Worm (Caenorhabditis elegans) whole organism, L4 larva: ENCODE results near the gene gcy-1.

ENCODE experiments used
- F10B5.3 ChIP-seq: sonication (generic microtip); optimal IDR thresholded peaks from 2 replicates; lab custom pipeline; 2016; ENCODE audit warnings: mild to moderate bottlenecking, missing genetic modification characterization, missing compliant biosample characterization
- F37D6.2 ChIP-seq: sonication (generic microtip); optimal IDR thresholded peaks from 2 replicates; lab custom pipeline; 2016; ENCODE audit warnings: mild to moderate bottlenecking, missing genetic modification characterization, missing compliant biosample characterization
- Y105C5A.15 ChIP-seq: fragments of 200-800 bp; sonication (Bioruptor generic); IDR thresholded peaks from 2 replicates; pipeline ENCODE4 v1.3.6; 2022; ENCODE audit warnings: missing genetic modification characterization, missing compliant biosample characterization
- ZK337.2 ChIP-seq: fragments of 200-800 bp; sonication (Bioruptor generic); IDR thresholded peaks from 2 replicates; pipeline ENCODE4 v1.3.6; 2022; ENCODE audit warnings: missing genetic modification reagents, missing genetic modification characterization, missing compliant biosample characterization
- aha-1 ChIP-seq: fragments of 150-350 bp; peaks from one replicate; lab custom pipeline; 2014; ENCODE audit warnings: missing biosample characterization, missing genetic modification characterization
- ama-1 ChIP-seq: fragments of 150-350 bp; optimal IDR thresholded peaks from 2 replicates; lab custom pipeline; 2014; ENCODE audit warnings: inconsistent platforms, mixed read lengths
- ceh-20 ChIP-seq: fragments of 200-800 bp; sonication (Bioruptor generic); IDR thresholded peaks from 2 replicates; pipeline ENCODE4 v1.3.6; 2022; ENCODE audit warnings: missing genetic modification reagents, missing genetic modification characterization, missing compliant biosample characterization
- ceh-28 ChIP-seq: fragments of 150-350 bp; optimal IDR thresholded peaks from 2 replicates; lab custom pipeline; 2014; ENCODE audit warnings: missing biosample characterization, missing genetic modification reagents, missing genetic modification characterization
- ceh-82 ChIP-seq: sonication (generic microtip); optimal IDR thresholded peaks from 2 replicates; lab custom pipeline; 2017; ENCODE audit warnings: missing biosample characterization, missing genetic modification characterization
- cey-2 ChIP-seq: sonication (generic microtip); optimal IDR thresholded peaks from 3 replicates; lab custom pipeline; 2017; ENCODE audit warnings: missing genetic modification characterization, mild to moderate bottlenecking, missing compliant biosample characterization, antibody characterized with exemption, borderline replicate concordance; ENCODE audit not compliant: insufficient read depth
- ctbp-1 ChIP-seq: fragments of 200-800 bp; sonication (Bioruptor generic); IDR thresholded peaks from 2 replicates; pipeline ENCODE4 v1.3.6; 2022; ENCODE audit warnings: missing genetic modification reagents, missing genetic modification characterization, missing compliant biosample characterization
- daf-16 ChIP-seq, 3 experiments: sonication (generic microtip); optimal IDR thresholded peaks; 2 replicates each; lab custom pipeline; 2016 to 2017; ENCODE audit warnings: missing genetic modification characterization in 3 of 3, missing genetic modification reagents in 3 of 3, mild to moderate bottlenecking in 2 of 3, missing compliant biosample characterization in 2 of 3, missing biosample characterization in 1 of 3, moderate library complexity in 1 of 3
- dmd-6 ChIP-seq: fragments of 200-800 bp; sonication (Bioruptor generic); IDR thresholded peaks from 2 replicates; pipeline ENCODE4 v1.3.6; 2022; ENCODE audit warnings: missing genetic modification reagents, missing genetic modification characterization, missing compliant biosample characterization
- dmd-8 ChIP-seq: fragments of 200-800 bp; sonication (Bioruptor generic); IDR thresholded peaks from 2 replicates; pipeline ENCODE4 v1.3.6; 2022; ENCODE audit warnings: missing genetic modification characterization, missing compliant biosample characterization
- dmd-9 ChIP-seq: fragments of 200-800 bp; sonication (Bioruptor generic); IDR thresholded peaks from 2 replicates; pipeline ENCODE4 v1.3.6; 2022; ENCODE audit warnings: missing genetic modification reagents, missing genetic modification characterization, missing compliant biosample characterization
- gei-8 ChIP-seq: fragments of 200-800 bp; sonication (Bioruptor generic); optimal IDR thresholded peaks from 2 replicates; lab custom pipeline; 2018; ENCODE audit warnings: mild to moderate bottlenecking, missing genetic modification characterization, missing compliant biosample characterization
- hif-1 ChIP-seq, 2 experiments: sonication (generic microtip); optimal IDR thresholded peaks; 2 replicates each; lab custom pipeline; 2016 to 2017; ENCODE audit warnings: missing compliant biosample characterization in 2 of 2, missing genetic modification characterization in 2 of 2, missing genetic modification reagents in 2 of 2, missing genotype in 2 of 2, mild to moderate bottlenecking in 1 of 2
- hlh-30 ChIP-seq: sonication (generic microtip); optimal IDR thresholded peaks from 2 replicates; lab custom pipeline; 2017; ENCODE audit warnings: antibody characterized with exemption, mild to moderate bottlenecking, missing genetic modification characterization, missing compliant biosample characterization; ENCODE audit not compliant: insufficient read depth
- lim-7 ChIP-seq: fragments of 200-800 bp; sonication (Bioruptor generic); IDR thresholded peaks from 2 replicates; pipeline ENCODE4 v1.3.6; 2022; ENCODE audit warnings: missing genetic modification characterization, missing compliant biosample characterization
- lin-1 ChIP-seq: fragments of 200-800 bp; sonication (Bioruptor generic); IDR thresholded peaks from 2 replicates; pipeline ENCODE4 v1.3.6; 2022; ENCODE audit warnings: missing genetic modification reagents, missing genetic modification characterization, missing compliant biosample characterization
- lin-13 ChIP-seq: fragments of 150-350 bp; optimal IDR thresholded peaks from 2 replicates; lab custom pipeline; 2014; ENCODE audit warnings: missing biosample characterization, missing genetic modification reagents, missing genetic modification characterization
- lin-15B ChIP-seq: fragments of 150-350 bp; sonication (generic microtip); optimal IDR thresholded peaks from 3 replicates; lab custom pipeline; 2014; ENCODE audit warnings: missing biosample characterization, missing genetic modification characterization
- lsy-2 ChIP-seq, 2 experiments: fragments of 150-350 bp in 1 of 2; sonication (generic microtip) in 1 of 2; optimal IDR thresholded peaks; 2 replicates each; lab custom pipeline; 2014 to 2017; ENCODE audit warnings: missing biosample characterization in 2 of 2, missing genetic modification characterization in 2 of 2
- mdl-1 ChIP-seq, 2 experiments: fragments of 150-350 bp in 1 of 2; sonication (generic microtip) in 1 of 2; optimal IDR thresholded peaks; 2 replicates each; lab custom pipeline; 2014 to 2017; ENCODE audit warnings: missing biosample characterization in 2 of 2, missing genetic modification characterization in 2 of 2
- mdt-29 ChIP-seq: fragments of 200-800 bp; sonication (Bioruptor generic); IDR thresholded peaks from 2 replicates; pipeline ENCODE4 v1.3.6; 2022; ENCODE audit warnings: missing genetic modification reagents, missing genetic modification characterization, missing compliant biosample characterization
- mxl-3 ChIP-seq: fragments of 200-800 bp; sonication (Bioruptor generic); optimal IDR thresholded peaks from 2 replicates; lab custom pipeline; 2018; ENCODE audit warnings: mild to moderate bottlenecking, missing genetic modification characterization, missing compliant biosample characterization
- nhr-102 ChIP-seq: sonication (generic microtip); optimal IDR thresholded peaks from 2 replicates; lab custom pipeline; 2016; ENCODE audit warnings: mild to moderate bottlenecking, missing genetic modification characterization, moderate library complexity, missing compliant biosample characterization
- nhr-111 ChIP-seq: fragments of 200-800 bp; sonication (Bioruptor generic); optimal IDR thresholded peaks from 2 replicates; lab custom pipeline; 2018; ENCODE audit warnings: mild to moderate bottlenecking, missing genetic modification characterization, missing compliant biosample characterization
- nhr-28 ChIP-seq: fragments of 150-350 bp; optimal IDR thresholded peaks from 2 replicates; lab custom pipeline; 2014; ENCODE audit warnings: missing biosample characterization, missing genetic modification characterization
- nhr-41 ChIP-seq: fragments of 200-800 bp; sonication (Bioruptor generic); IDR thresholded peaks from 2 replicates; pipeline ENCODE4 v1.3.6; 2022; ENCODE audit warnings: missing genetic modification reagents, missing genetic modification characterization, missing compliant biosample characterization
- nhr-48 ChIP-seq: sonication (generic microtip); optimal IDR thresholded peaks from 2 replicates; lab custom pipeline; 2016; ENCODE audit warnings: mild to moderate bottlenecking, missing genetic modification characterization, missing compliant biosample characterization
- nhr-77 ChIP-seq: fragments of 150-350 bp; optimal IDR thresholded peaks from 2 replicates; lab custom pipeline; 2014; ENCODE audit warnings: missing biosample characterization, missing genetic modification characterization
- spr-3 ChIP-seq: fragments of 200-800 bp; sonication (Bioruptor generic); optimal IDR thresholded peaks from 2 replicates; lab custom pipeline; 2018; ENCODE audit warnings: mild to moderate bottlenecking, missing genetic modification characterization, missing compliant biosample characterization
- tag-97 ChIP-seq: fragments of 200-800 bp; sonication (Bioruptor generic); IDR thresholded peaks from 2 replicates; pipeline ENCODE4 v1.3.6; 2022; ENCODE audit warnings: missing genetic modification characterization, missing compliant biosample characterization
- tra-1 ChIP-seq: fragments of 200-800 bp; sonication (Bioruptor generic); IDR thresholded peaks from 2 replicates; pipeline ENCODE4 v1.3.6; 2022; ENCODE audit warnings: missing genetic modification reagents, missing genetic modification characterization, missing compliant biosample characterization
- unc-130 ChIP-seq: sonication (generic microtip); optimal IDR thresholded peaks from 2 replicates; lab custom pipeline; 2016; ENCODE audit warnings: missing genetic modification reagents, missing genetic modification characterization, missing compliant biosample characterization
- unc-62 ChIP-seq, 3 experiments: fragments of 150-350 bp in 1 of 3; sonication (generic microtip); optimal IDR thresholded peaks in 2 of 3; peaks in 1 of 3; 1 replicate in 1 of 3; 2 replicates in 2 of 3; lab custom pipeline; 2014 to 2017; ENCODE audit warnings: missing biosample characterization in 3 of 3, missing genetic modification characterization in 3 of 3, missing genetic modification reagents in 3 of 3, missing genotype in 1 of 3
- zfp-2 ChIP-seq: sonication (generic microtip); optimal IDR thresholded peaks from 2 replicates; lab custom pipeline; 2016; ENCODE audit warnings: mild to moderate bottlenecking, missing genetic modification characterization, missing compliant biosample characterization
- zfp-3 ChIP-seq: fragments of 200-800 bp; sonication (Bioruptor generic); conservative IDR thresholded peaks from 2 replicates; pipeline ENCODE4 v1.3.6; 2022; ENCODE audit warnings: missing genetic modification reagents, missing genetic modification characterization, missing compliant biosample characterization
- zip-2 ChIP-seq: fragments of 150-350 bp; optimal IDR thresholded peaks from 2 replicates; lab custom pipeline; 2014; ENCODE audit warnings: missing biosample characterization, missing genetic modification characterization
- ztf-11 ChIP-seq: fragments of 150-350 bp; optimal IDR thresholded peaks from 2 replicates; lab custom pipeline; 2014; ENCODE audit warnings: missing biosample characterization, missing genetic modification characterization
- ztf-7 ChIP-seq: fragments of 150-350 bp; optimal IDR thresholded peaks from 2 replicates; lab custom pipeline; 2014; ENCODE audit warnings: missing biosample characterization, missing genetic modification characterization

The gcy-1 gene

DNA sequence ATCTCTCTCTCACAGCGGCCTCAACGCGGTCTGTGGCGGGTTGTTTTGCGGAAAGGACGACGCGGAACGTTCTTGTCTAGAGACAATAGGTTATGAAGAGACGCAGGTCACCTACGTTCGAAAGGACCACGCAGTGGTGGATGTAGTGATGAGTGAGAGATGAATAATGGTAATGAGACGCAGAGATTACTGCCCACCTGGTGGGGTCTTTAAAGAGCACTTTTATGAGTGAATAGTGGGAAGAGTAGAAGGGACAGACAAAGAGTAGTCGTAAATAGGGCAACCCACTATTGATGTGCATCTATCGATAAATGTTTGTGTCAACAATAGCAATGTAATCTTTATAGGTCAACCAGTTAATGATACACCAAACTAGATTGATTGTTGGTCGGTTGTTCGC lies 25.7 kb downstream of the gcy-1 start (continued):
- TF ChIP-seq lin-1 (GFP tag; lab: Robert Waterston, UW) (no peak), gei-8 (GFP tag; lab: Kevin White, UChicago) (no peak), unc-62 (GFP tag; optimal IDR thresholded peaks at IDR 0.05 in 1 of 2; lab: Kevin White, UChicago) (peak in 1 of 2 experiments; percentile 72), unc-62 (tag; optimal IDR thresholded peaks at IDR 0.05; lab: Kevin White, UChicago) (no peak), nhr-41 (GFP tag; lab: Robert Waterston, UW) (no peak), ceh-28 (tag; lab: Kevin White, UChicago) (no peak)
- TF ChIP-seq, all 104 proteins: peak for 5

ce11 chrII:9490589-9490988 lies 26.1 kb downstream of the gcy-1 start:
- peak; percentile 84 for TF ChIP-seq nhr-28 (tag; lab: Kevin White, UChicago)
- TF ChIP-seq dmd-8 (GFP tag; lab: Robert Waterston, UW): no peak
- TF ChIP-seq zip-2 (tag; lab: Kevin White, UChicago): no peak
- no peak for TF ChIP-seq dmd-9 (GFP tag; lab: Robert Waterston, UW)
- no peak for TF ChIP-seq ceh-20 (GFP tag; lab: Robert Waterston, UW)
- TF ChIP-seq mxl-3 (GFP tag; lab: Kevin White, UChicago): no peak
- no peak for TF ChIP-seq ztf-7 (tag; lab: Kevin White, UChicago)
- TF ChIP-seq unc-130: no peak
- TF ChIP-seq ztf-11 (tag; lab: Kevin White, UChicago): no peak
- TF ChIP-seq nhr-102 (tag; lab: Kevin White, UChicago): no peak
- TF ChIP-seq hlh-30 (tag; lab: Kevin White, UChicago): peak; percentile 31
- TF ChIP-seq ctbp-1 (GFP tag; lab: Robert Waterston, UW): no peak
- TF ChIP-seq mdt-29: no peak
- TF ChIP-seq dmd-6 (GFP tag; lab: Robert Waterston, UW): no peak
- no peak for TF ChIP-seq F37D6.2
- TF ChIP-seq, all 104 proteins: peak for 2

DNA sequence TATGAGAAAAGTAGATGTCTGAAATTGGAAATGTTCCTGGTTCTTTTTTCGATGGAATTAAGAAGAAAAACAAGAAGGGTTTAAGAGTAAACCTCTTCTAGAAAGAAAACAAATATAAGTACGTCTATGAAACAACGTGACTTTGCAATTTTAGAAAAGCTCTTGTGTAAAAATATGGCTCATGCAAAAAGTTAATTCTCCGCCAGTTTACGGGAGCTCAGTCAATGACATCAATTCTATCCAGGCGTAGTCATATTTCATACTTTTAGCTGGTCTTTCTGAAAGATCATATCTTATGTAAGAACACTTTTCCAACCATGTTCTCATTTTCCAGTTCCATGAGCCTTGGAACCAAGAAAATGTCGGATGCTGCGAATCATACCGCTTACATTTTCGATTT lies 26.8 kb downstream of the gcy-1 start:
- TF ChIP-seq daf-16 (GFP tag; optimal IDR thresholded peaks at IDR 0.05; lab: Kevin White, UChicago): no peak
- TF ChIP-seq daf-16 (tag; optimal IDR thresholded peaks at IDR 0.05; lab: Kevin White, UChicago): no peak
- no peak for TF ChIP-seq mdl-1 (tag; optimal IDR thresholded peaks at IDR 0.05; lab: Kevin White, UChicago)
- TF ChIP-seq spr-3: no peak
- no peak for TF ChIP-seq ztf-11 (tag; lab: Kevin White, UChicago)
- TF ChIP-seq unc-62 (GFP tag; optimal IDR thresholded peaks at IDR 0.05 in 1 of 2; lab: Kevin White, UChicago): peak in 1 of 2 experiments; percentile 98
- TF ChIP-seq unc-62 (tag; optimal IDR thresholded peaks at IDR 0.05; lab: Kevin White, UChicago): no peak
- no peak for TF ChIP-seq ceh-82 (tag; lab: Kevin White, UChicago)
- no peak for TF ChIP-seq lim-7 (GFP tag; lab: Robert Waterston, UW)

DNA sequence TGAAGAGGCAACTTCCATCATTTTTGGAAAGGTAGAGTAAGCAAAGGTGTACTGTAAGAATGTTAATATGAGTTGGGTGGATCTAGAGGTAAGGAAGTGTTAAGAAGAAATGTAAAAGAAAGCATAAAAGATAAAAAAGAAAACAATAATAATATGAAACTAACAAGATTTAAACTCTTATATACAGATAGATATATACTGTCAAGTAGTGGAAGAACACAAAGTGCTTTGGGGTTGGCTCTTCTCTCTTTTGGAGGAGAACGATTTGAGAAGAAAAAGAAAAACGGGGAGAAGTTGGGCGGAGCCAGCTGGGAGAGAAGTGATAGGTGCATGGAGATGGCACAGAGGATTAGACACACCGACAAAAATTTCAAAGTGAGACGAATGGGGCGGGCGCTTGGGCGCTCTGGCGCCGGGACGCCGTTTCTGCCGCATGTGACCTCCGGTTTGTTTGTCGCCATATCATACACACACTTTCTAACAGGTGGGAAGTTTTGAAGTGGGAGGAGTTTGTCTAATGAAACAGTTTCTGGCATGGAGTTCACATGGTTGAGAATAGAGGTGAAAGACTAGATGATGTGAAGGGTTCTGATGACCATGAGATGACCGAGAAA lies 29.3 kb downstream of the gcy-1 start, which contains the start of gene T19H5.4:
T19H5.4 (minus strand) TSS at position 51 of the 614 bp plus-strand sequence.
- TF ChIP-seq mdt-29 (peak; percentile 71; the same call in 1 of the 2 replicates), zfp-3 (GFP tag; lab: Robert Waterston, UW) (peak; percentile 44; the same call in 1 of the 2 replicates), aha-1 (peak; percentile 79), tag-97 (GFP tag; lab: Robert Waterston, UW) (no peak), zfp-2 (tag; lab: Kevin White, UChicago) (no peak), spr-3 (no peak), mxl-3 (GFP tag; lab: Kevin White, UChicago) (peak; percentile 96), Y105C5A.15 (GFP tag; lab: Robert Waterston, UW) (no peak), tra-1 (GFP tag; lab: Robert Waterston, UW) (peak; percentile 46; the same call in 1 of the 2 replicates), nhr-48 (tag; lab: Kevin White, UChicago) (peak; percentile 76), ZK337.2 (GFP tag; lab: Robert Waterston, UW) (no peak), cey-2 (no peak), lin-13 (GFP tag; lab: Kevin White, UChicago) (peak; percentile 16), F10B5.3 (tag; lab: Kevin White, UChicago) (no peak), lsy-2 (tag; optimal IDR thresholded peaks at IDR 0.05; lab: Kevin White, UChicago) (peak in 1 of 2 experiments; percentile 3), lim-7 (GFP tag; lab: Robert Waterston, UW) (peak; percentile 67; the same call in 1 of the 2 replicates), unc-130 (no peak), ama-1 (lab: Kevin White, UChicago) (no peak), nhr-111 (no peak), lin-15B (tag; lab: Kevin White, UChicago) (no peak), nhr-77 (tag; lab: Kevin White, UChicago) (peak; percentile 12), hif-1 (tag; optimal IDR thresholded peaks at IDR 0.05; lab: Kevin White, UChicago) (peak in 1 of 2 experiments; percentile 64), ctbp-1 (GFP tag; lab: Robert Waterston, UW) (peak; percentile 52; the same call in 1 of the 2 replicates), unc-62 (GFP tag; optimal IDR thresholded peaks at IDR 0.05 in 1 of 2; lab: Kevin White, UChicago) (peak in 1 of 2 experiments; percentile 74), unc-62 (tag; optimal IDR thresholded peaks at IDR 0.05; lab: Kevin White, UChicago) (no peak), ceh-20 (GFP tag; lab: Robert Waterston, UW) (peak; percentile 65; the same call in 1 of the 2 replicates)
